Worm (Caenorhabditis elegans): ENCODE data around the gene fbxa-80.

DNA sequence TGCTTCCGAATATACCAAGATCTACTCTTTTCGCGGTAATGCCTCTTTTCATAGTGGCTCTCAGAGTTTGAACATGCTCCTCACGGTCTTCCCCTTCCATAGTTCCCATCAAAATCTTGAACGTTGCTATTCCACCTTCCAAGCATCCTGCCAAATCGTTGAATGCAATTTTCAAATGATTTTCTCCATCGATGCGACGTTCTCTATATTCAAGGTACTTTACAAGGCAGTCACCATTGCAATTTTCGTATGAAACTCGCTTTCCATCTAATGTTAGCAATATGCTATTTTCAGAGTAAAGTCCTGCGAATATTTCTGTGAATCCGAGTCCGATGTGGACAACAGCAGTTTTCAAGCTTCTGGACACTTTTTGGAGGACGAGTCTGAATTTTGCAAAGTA, 727 bp downstream of the fbxa-80 start:
- TF ChIP-seq aly-1 (tag; optimal IDR thresholded peaks at IDR 0.05) (no peak), ama-1 (optimal IDR thresholded peaks at IDR 0.05) (no peak), hmg-4 (GFP tag; optimal IDR thresholded peaks at IDR 0.05) (no peak), ets-7 (tag; optimal IDR thresholded peaks at IDR 0.05) (no peak), ceh-13 (GFP tag; optimal IDR thresholded peaks at IDR 0.05) (no peak), hnd-1 (tag; optimal IDR thresholded peaks at IDR 0.05) (no peak), F13C5.2 (tag; optimal IDR thresholded peaks at IDR 0.05) (no peak)

All from whole organism, early embryonic.